Worm (Caenorhabditis elegans): Measurements from ENCODE around the gene R03G8.6.

ce11 chrX:13071120-13071519 is 29.2 kb downstream of the R03G8.6 start, which contains the start of gene cpx-2:
- no peak for TF ChIP-seq nhr-25 (tag; optimal IDR thresholded peaks at IDR 0.05)
- no peak for TF ChIP-seq fos-1 (tag; optimal IDR thresholded peaks at IDR 0.05)
- no peak for TF ChIP-seq unc-39 (tag; optimal IDR thresholded peaks at IDR 0.05)
- TF ChIP-seq blmp-1 (tag; optimal IDR thresholded peaks at IDR 0.05; ENCODE audit: insufficient read depth): no peak
- TF ChIP-seq mdl-1 (tag; optimal IDR thresholded peaks at IDR 0.05): no peak
- no peak for TF ChIP-seq lsy-2 (tag; optimal IDR thresholded peaks at IDR 0.05)
- TF ChIP-seq nhr-10 (tag; optimal IDR thresholded peaks at IDR 0.05): no peak

Measured in whole organism, L2 larva.